Worm (Caenorhabditis elegans) whole organism, young adult: Measurements from ENCODE around the gene acc-1.

Experiments used
- B0336.3 ChIP-seq: fragments of 200-800 bp; sonication (Bioruptor generic); IDR thresholded peaks from 2 replicates; pipeline ENCODE4 v1.3.6; 2022; ENCODE audit warnings: missing genetic modification characterization, missing compliant biosample characterization
- F22D6.2 ChIP-seq: sonication (generic microtip); optimal IDR thresholded peaks from 2 replicates; lab custom pipeline; 2016; ENCODE audit warnings: mild to moderate bottlenecking, missing genetic modification characterization, missing compliant biosample characterization
- F23B12.7 ChIP-seq: sonication (generic microtip); optimal IDR thresholded peaks from 2 replicates; lab custom pipeline; 2017; ENCODE audit warnings: missing genetic modification characterization, mild to moderate bottlenecking, missing compliant biosample characterization, antibody characterized with exemption, moderate library complexity; ENCODE audit not compliant: insufficient read depth
- F49E8.2 ChIP-seq: sonication (generic microtip); optimal IDR thresholded peaks from 3 replicates; lab custom pipeline; 2017; ENCODE audit warnings: missing genetic modification characterization, mild to moderate bottlenecking, missing compliant biosample characterization, antibody characterized with exemption, moderate library complexity; ENCODE audit not compliant: insufficient read depth
- F52B5.7 ChIP-seq: sonication (generic microtip); optimal IDR thresholded peaks from 2 replicates; lab custom pipeline; 2016; ENCODE audit warnings: mild to moderate bottlenecking, missing genetic modification characterization, missing compliant biosample characterization
- F57A8.1 ChIP-seq: fragments of 200-800 bp; sonication (Bioruptor generic); optimal IDR thresholded peaks from 2 replicates; lab custom pipeline; 2018; ENCODE audit warnings: mild to moderate bottlenecking, missing genetic modification characterization, moderate library complexity, missing compliant biosample characterization
- T07F8.4 ChIP-seq: sonication (generic microtip); optimal IDR thresholded peaks from 2 replicates; lab custom pipeline; 2016; ENCODE audit warnings: mild to moderate bottlenecking, missing genetic modification characterization, moderate library complexity, missing compliant biosample characterization
- T26A5.8 ChIP-seq: sonication (generic microtip); optimal IDR thresholded peaks from 2 replicates; lab custom pipeline; 2016; ENCODE audit warnings: missing genetic modification characterization, missing compliant biosample characterization
- Y53F4B.3 ChIP-seq: fragments of 200-800 bp; sonication (Bioruptor generic); IDR thresholded peaks from 2 replicates; pipeline ENCODE4 v1.3.6; 2022; ENCODE audit warnings: missing genetic modification reagents, missing genetic modification characterization, missing compliant biosample characterization
- Y53G8AR.9 ChIP-seq: fragments of 200-800 bp; sonication (Bioruptor generic); conservative IDR thresholded peaks from 2 replicates; pipeline ENCODE4 v1.3.6; 2022; ENCODE audit warnings: missing genetic modification reagents, missing genetic modification characterization, missing compliant biosample characterization
- aptf-3 ChIP-seq: fragments of 200-800 bp; sonication (Bioruptor generic); IDR thresholded peaks from 2 replicates; pipeline ENCODE4 v1.3.6; 2022; ENCODE audit warnings: missing genetic modification characterization, missing compliant biosample characterization
- atf-7 ChIP-seq: sonication (generic microtip); optimal IDR thresholded peaks from 2 replicates; lab custom pipeline; 2017; ENCODE audit warnings: mild to moderate bottlenecking, missing genetic modification characterization, missing compliant biosample characterization
- bed-1 ChIP-seq: fragments of 200-800 bp; sonication (Bioruptor generic); IDR thresholded peaks from 2 replicates; pipeline ENCODE4 v1.3.6; 2022; ENCODE audit warnings: missing genetic modification reagents, missing genetic modification characterization, missing compliant biosample characterization
- bed-2 ChIP-seq: fragments of 200-800 bp; sonication (Bioruptor generic); IDR thresholded peaks from 2 replicates; pipeline ENCODE4 v1.3.6; 2022; ENCODE audit warnings: missing genetic modification reagents, missing genetic modification characterization, missing compliant biosample characterization
- cebp-1 ChIP-seq, 2 experiments: fragments of 200-800 bp in 1 of 2; sonication (Bioruptor generic) in 1 of 2; sonication (generic microtip) in 1 of 2; IDR thresholded peaks in 1 of 2; optimal IDR thresholded peaks in 1 of 2; 2 replicates each; pipeline versions ENCODE4 v1.3.6 to Lab custom; 2017 to 2022; ENCODE audit warnings: missing compliant biosample characterization in 2 of 2, missing genetic modification characterization in 2 of 2, mild to moderate bottlenecking in 1 of 2, missing genetic modification reagents in 1 of 2, moderate library complexity in 1 of 2
- ceh-27 ChIP-seq: fragments of 200-800 bp; sonication (Bioruptor generic); optimal IDR thresholded peaks from 2 replicates; lab custom pipeline; 2018; ENCODE audit warnings: mild to moderate bottlenecking, missing genetic modification characterization, moderate library complexity, missing compliant biosample characterization
- chd-7 ChIP-seq: sonication (generic microtip); optimal IDR thresholded peaks from 2 replicates; lab custom pipeline; 2016; ENCODE audit warnings: mild to moderate bottlenecking, missing genetic modification characterization, moderate library complexity, missing compliant biosample characterization
- efl-1 ChIP-seq: fragments of 150-350 bp; optimal IDR thresholded peaks from 2 replicates; lab custom pipeline; 2014; ENCODE audit warnings: missing biosample characterization, missing genetic modification reagents, missing genetic modification characterization
- egl-18 ChIP-seq: fragments of 200-800 bp; sonication (Bioruptor generic); IDR thresholded peaks from 2 replicates; pipeline ENCODE4 v1.3.6; 2022; ENCODE audit warnings: missing genetic modification reagents, missing genetic modification characterization, missing compliant biosample characterization
- hmg-1.2 ChIP-seq: fragments of 200-800 bp; sonication (Bioruptor generic); IDR thresholded peaks from 2 replicates; pipeline ENCODE4 v1.3.6; 2022; ENCODE audit warnings: missing genetic modification reagents, missing genetic modification characterization, missing compliant biosample characterization
- hsf-1 ChIP-seq: fragments of 200-800 bp; sonication (Bioruptor generic); IDR thresholded peaks from 2 replicates; pipeline ENCODE4 v1.3.6; 2022; ENCODE audit warnings: missing genetic modification reagents, missing genetic modification characterization, missing compliant biosample characterization
- lag-1 ChIP-seq: fragments of 200-800 bp; sonication (Bioruptor generic); IDR thresholded peaks from 2 replicates; pipeline ENCODE4 v1.3.6; 2022; ENCODE audit warnings: missing genetic modification reagents, missing genetic modification characterization, missing compliant biosample characterization
- let-607 ChIP-seq, 2 experiments: fragments of 200-800 bp in 1 of 2; sonication (Bioruptor generic) in 1 of 2; sonication (generic microtip) in 1 of 2; optimal IDR thresholded peaks; 2 replicates each; lab custom pipeline; 2016 to 2018; ENCODE audit warnings: mild to moderate bottlenecking in 2 of 2, missing compliant biosample characterization in 2 of 2, missing genetic modification characterization in 2 of 2, moderate library complexity in 2 of 2, missing genotype in 1 of 2
- lin-35 ChIP-seq, 3 experiments: fragments of 150-350 bp in 2 of 3; sonication (generic microtip) in 1 of 3; optimal IDR thresholded peaks; 2 replicates each; lab custom pipeline; 2014 to 2018; ENCODE audit warnings: missing biosample characterization in 3 of 3, missing genetic modification characterization in 3 of 3, missing genetic modification reagents in 3 of 3
- lin-40 ChIP-seq: sonication (generic microtip); optimal IDR thresholded peaks from 2 replicates; lab custom pipeline; 2016; ENCODE audit warnings: missing genetic modification characterization, mild to moderate bottlenecking, missing compliant biosample characterization, missing genotype, missing genetic modification reagents
- madf-3 ChIP-seq: fragments of 200-800 bp; sonication (Bioruptor generic); IDR thresholded peaks from 2 replicates; pipeline ENCODE4 v1.3.6; 2022; ENCODE audit warnings: missing genetic modification reagents, missing genetic modification characterization, missing compliant biosample characterization
- madf-6 ChIP-seq: fragments of 200-800 bp; sonication (Bioruptor generic); IDR thresholded peaks from 2 replicates; pipeline ENCODE4 v1.3.6; 2022; ENCODE audit warnings: missing genetic modification reagents, missing genetic modification characterization, missing compliant biosample characterization
- mes-4 ChIP-seq: sonication (generic microtip); optimal IDR thresholded peaks from 2 replicates; lab custom pipeline; 2016; ENCODE audit warnings: missing genotype, missing genetic modification characterization, missing compliant biosample characterization
- nfya-1 ChIP-seq: sonication (generic microtip); optimal IDR thresholded peaks from 2 replicates; lab custom pipeline; 2017; ENCODE audit warnings: antibody characterized with exemption, missing compliant biosample characterization, missing genetic modification characterization, borderline replicate concordance; ENCODE audit not compliant: insufficient read depth
- nhr-120 ChIP-seq: fragments of 200-800 bp; sonication (Bioruptor generic); IDR thresholded peaks from 2 replicates; pipeline ENCODE4 v1.3.6; 2022; ENCODE audit warnings: missing genetic modification characterization, missing compliant biosample characterization
- nhr-179 ChIP-seq: sonication (generic microtip); optimal IDR thresholded peaks from 2 replicates; lab custom pipeline; 2016; ENCODE audit warnings: mild to moderate bottlenecking, missing genetic modification characterization, missing compliant biosample characterization
- nhr-80 ChIP-seq: sonication (generic microtip); optimal IDR thresholded peaks from 2 replicates; lab custom pipeline; 2016; ENCODE audit warnings: missing genetic modification characterization, missing compliant biosample characterization
- nhr-90 ChIP-seq: sonication (generic microtip); optimal IDR thresholded peaks from 2 replicates; lab custom pipeline; 2016; ENCODE audit warnings: missing genotype, mild to moderate bottlenecking, missing genetic modification characterization, missing compliant biosample characterization
- pha-4 ChIP-seq: fragments of 150-350 bp; sonication (generic microtip); optimal IDR thresholded peaks from 2 replicates; lab custom pipeline; 2014; ENCODE audit warnings: missing biosample characterization, missing genetic modification reagents, missing genetic modification characterization
- repo-1 ChIP-seq: sonication (generic microtip); optimal IDR thresholded peaks from 2 replicates; lab custom pipeline; 2017; ENCODE audit warnings: mild to moderate bottlenecking, missing genetic modification characterization, missing compliant biosample characterization
- sdz-38 ChIP-seq: sonication (generic microtip); optimal IDR thresholded peaks from 2 replicates; lab custom pipeline; 2016; ENCODE audit warnings: missing genotype, missing genetic modification characterization, missing compliant biosample characterization
- sea-2 ChIP-seq: fragments of 200-800 bp; sonication (Bioruptor generic); IDR thresholded peaks from 2 replicates; pipeline ENCODE4 v1.3.6; 2022; ENCODE audit warnings: missing genetic modification characterization, missing compliant biosample characterization
- snpc-1.3 ChIP-seq: sonication (generic microtip); optimal IDR thresholded peaks from 2 replicates; lab custom pipeline; 2017; ENCODE audit warnings: missing genetic modification characterization, mild to moderate bottlenecking, missing compliant biosample characterization, antibody characterized with exemption, moderate library complexity, missing genotype, missing genetic modification reagents; ENCODE audit not compliant: insufficient read depth
- tbp1 ChIP-seq: fragments of 200-800 bp; sonication (Bioruptor generic); optimal IDR thresholded peaks from 2 replicates; lab custom pipeline; 2018; ENCODE audit warnings: mild to moderate bottlenecking, missing genetic modification characterization, missing compliant biosample characterization
- tlf-1 ChIP-seq: fragments of 200-800 bp; sonication (Bioruptor generic); optimal IDR thresholded peaks from 2 replicates; lab custom pipeline; 2018; ENCODE audit warnings: mild to moderate bottlenecking, missing genetic modification characterization, missing compliant biosample characterization
- unc-62 ChIP-seq: fragments of 150-350 bp; optimal IDR thresholded peaks from 2 replicates; lab custom pipeline; 2014; ENCODE audit warnings: missing biosample characterization, missing genetic modification reagents, missing genetic modification characterization
- ztf-26 ChIP-seq: sonication (generic microtip); optimal IDR thresholded peaks from 2 replicates; lab custom pipeline; 2017; ENCODE audit warnings: missing genetic modification characterization, missing compliant biosample characterization
- ztf-3 ChIP-seq: fragments of 200-800 bp; sonication (Bioruptor generic); optimal IDR thresholded peaks from 2 replicates; lab custom pipeline; 2018; ENCODE audit warnings: mild to moderate bottlenecking, missing genetic modification characterization, missing compliant biosample characterization

acc-1 gene

DNA sequence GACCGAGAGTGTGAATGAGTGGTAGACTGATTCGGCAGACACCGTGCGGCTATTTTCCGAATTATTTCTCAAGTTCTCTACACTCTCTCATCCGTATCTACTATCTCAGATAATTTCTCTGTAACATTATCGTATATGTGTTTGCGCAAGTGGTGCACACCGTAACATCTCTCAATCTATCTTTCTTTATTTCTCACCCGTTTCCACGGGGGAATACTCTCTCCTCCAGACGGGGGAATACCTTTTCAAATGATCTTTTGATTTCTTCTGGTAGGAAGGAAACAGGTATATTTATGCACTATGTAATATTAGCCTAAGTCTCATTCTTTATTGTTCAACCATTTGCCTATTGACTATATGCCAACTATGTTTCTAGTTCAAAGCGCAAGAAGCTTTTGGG lies 9.2 kb downstream of the acc-1 start:
- TF ChIP-seq nhr-120 (GFP tag; lab: Robert Waterston, UW) (no peak), F52B5.7 (tag; lab: Kevin White, UChicago) (no peak), ztf-26 (tag; lab: Kevin White, UChicago) (no peak), atf-7 (tag; lab: Kevin White, UChicago) (no peak), T07F8.4 (tag; lab: Kevin White, UChicago) (no peak), F49E8.2 (tag; lab: Kevin White, UChicago) (no peak), bed-1 (GFP tag; lab: Robert Waterston, UW) (no peak), efl-1 (GFP tag; lab: Kevin White, UChicago) (no peak), sdz-38 (tag; lab: Kevin White, UChicago) (no peak), T26A5.8 (no peak)
- TF ChIP-seq, all 124 proteins: peak for 0

DNA sequence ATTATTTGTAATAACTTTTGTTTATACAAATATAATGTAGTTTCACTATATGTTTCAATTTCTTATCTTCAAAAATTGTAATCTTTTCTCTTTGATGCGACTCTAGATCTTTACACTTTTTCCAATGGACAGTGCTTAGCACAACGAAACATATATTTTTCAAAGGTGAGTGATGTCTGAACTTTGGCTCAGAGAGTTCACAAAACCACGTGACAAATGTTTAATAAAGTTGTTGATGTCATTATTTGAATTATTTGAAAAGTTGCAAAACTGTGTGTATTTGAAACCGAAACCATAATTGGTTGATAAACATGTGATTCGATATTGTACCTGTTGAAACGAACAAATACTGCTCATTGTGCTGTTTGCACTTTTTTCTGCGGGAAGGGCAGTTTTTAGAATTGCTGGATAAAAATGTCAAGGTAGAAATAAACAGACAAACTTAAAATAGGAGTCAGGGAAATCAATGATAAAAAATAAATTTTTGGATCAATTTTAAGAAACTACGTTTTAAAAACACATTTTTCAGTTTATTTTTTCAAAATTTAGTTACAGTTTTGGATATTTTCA lies 10.3 kb downstream of the acc-1 start:
- no peak for TF ChIP-seq nhr-90
- no peak for TF ChIP-seq lin-40 (tag; lab: Kevin White, UChicago)
- peak in 1 of 3 experiments; percentile 18 for TF ChIP-seq lin-35 (GFP tag; optimal IDR thresholded peaks at IDR 0.05; lab: Kevin White, UChicago)
- TF ChIP-seq pha-4 = peak; percentile 79
- no peak for TF ChIP-seq nfya-1 (tag; lab: Kevin White, UChicago)
- no peak for TF ChIP-seq tlf-1 (GFP tag; lab: Kevin White, UChicago)
- TF ChIP-seq cebp-1 (GFP tag; IDR thresholded peaks at IDR 0.05; lab: Robert Waterston, UW) = no peak
- peak; percentile 18 for TF ChIP-seq cebp-1 (tag; optimal IDR thresholded peaks at IDR 0.05; lab: Kevin White, UChicago)
- no peak for TF ChIP-seq hsf-1
- TF ChIP-seq nhr-80 (tag; lab: Kevin White, UChicago) = peak; percentile 46

DNA sequence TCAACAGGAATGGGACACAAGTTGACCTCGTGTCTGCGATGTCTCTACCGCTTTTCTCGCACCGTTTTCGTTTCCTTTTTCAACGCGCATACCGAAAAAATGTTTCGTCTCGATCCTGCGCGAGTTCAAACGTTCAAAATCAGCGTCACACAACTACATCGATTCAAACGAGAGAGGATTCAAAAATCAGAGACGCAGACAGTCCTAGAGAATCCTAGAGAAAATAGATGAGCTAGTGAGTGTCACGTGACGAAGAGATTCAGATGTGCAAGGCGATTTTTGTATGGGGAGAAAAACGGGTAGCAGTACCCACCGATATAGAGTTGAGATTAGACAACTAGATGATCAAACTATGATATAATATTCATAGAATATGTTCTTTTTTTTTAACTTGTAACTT lies 12.1 kb downstream of the acc-1 start:
- TF ChIP-seq egl-18 (GFP tag; lab: Robert Waterston, UW) (0 out of 2 replicates have a peak, but pooled peaks have one; percentile 4), ztf-3 (GFP tag; lab: Kevin White, UChicago) (no peak), madf-3 (no peak), madf-6 (no peak), aptf-3 (GFP tag; lab: Robert Waterston, UW) (no peak), pha-4 (no peak), nhr-179 (tag; lab: Kevin White, UChicago) (no peak), mes-4 (tag; lab: Kevin White, UChicago) (no peak), F57A8.1 (no peak), lin-40 (tag; lab: Kevin White, UChicago) (peak; percentile 37), efl-1 (GFP tag; lab: Kevin White, UChicago) (no peak), Y53F4B.3 (GFP tag; lab: Robert Waterston, UW) (no peak), tbp1 (GFP tag; lab: Kevin White, UChicago) (no peak), unc-62 (no peak), hsf-1 (no peak), bed-1 (GFP tag; lab: Robert Waterston, UW) (no peak), F23B12.7 (tag; lab: Kevin White, UChicago) (no peak), ztf-26 (tag; lab: Kevin White, UChicago) (peak; percentile 12), atf-7 (tag; lab: Kevin White, UChicago) (no peak), bed-2 (no peak), hmg-1.2 (GFP tag; lab: Robert Waterston, UW) (peak; percentile 64), let-607 (tag; optimal IDR thresholded peaks at IDR 0.05; lab: Kevin White, UChicago) (no peak), chd-7 (peak; percentile 55), snpc-1.3 (tag; lab: Kevin White, UChicago) (no peak), ceh-27 (GFP tag; lab: Kevin White, UChicago) (peak; percentile 45), sea-2 (no peak), nhr-120 (GFP tag; lab: Robert Waterston, UW) (no peak), F22D6.2 (tag; lab: Kevin White, UChicago) (no peak), B0336.3 (0 out of 2 replicates have a peak, but pooled peaks have one; percentile 32), repo-1 (no peak), Y53G8AR.9 (GFP tag; lab: Robert Waterston, UW) (no peak), lag-1 (GFP tag; lab: Robert Waterston, UW) (no peak)
